Fruit fly (Drosophila melanogaster) Kc167 (cell line): ENCODE data around the gene CG33795.

Experiments used
- Myc ChIP-seq: fragments of >200 bp; optimal IDR thresholded peaks from 2 replicates; lab custom pipeline; 2017; ENCODE audit warnings: missing external identifiers
- Sin3A ChIP-seq: fragments of >200 bp; optimal IDR thresholded peaks from 2 replicates; lab custom pipeline; 2018; ENCODE audit warnings: missing external identifiers
- h ChIP-seq: fragments of >200 bp; optimal IDR thresholded peaks from 3 replicates; lab custom pipeline; 2018; ENCODE audit warnings: missing external identifiers
- insv ChIP-seq: fragments of >200 bp; optimal IDR thresholded peaks from 3 replicates; lab custom pipeline; 2018; ENCODE audit warnings: missing external identifiers
- psq ChIP-seq: fragments of >200 bp; optimal IDR thresholded peaks from 2 replicates; lab custom pipeline; 2017; ENCODE audit warnings: missing external identifiers
- ttk ChIP-seq: sonication (Bioruptor generic); optimal IDR thresholded peaks from 2 replicates; lab custom pipeline; 2017; ENCODE audit warnings: missing external identifiers

Gene CG33795

dm6 chr3L:16208053-16208838 lies 37.1 kb upstream of the CG33795 start:
- TF ChIP-seq Myc (lab: Kevin White, UChicago) (no peak), psq (lab: Kevin White, UChicago) (no peak), h (lab: Kevin White, UChicago) (no peak), Sin3A (no peak), ttk (lab: Kevin White, UChicago) (no peak), insv (lab: Kevin White, UChicago) (no peak)

DNA sequence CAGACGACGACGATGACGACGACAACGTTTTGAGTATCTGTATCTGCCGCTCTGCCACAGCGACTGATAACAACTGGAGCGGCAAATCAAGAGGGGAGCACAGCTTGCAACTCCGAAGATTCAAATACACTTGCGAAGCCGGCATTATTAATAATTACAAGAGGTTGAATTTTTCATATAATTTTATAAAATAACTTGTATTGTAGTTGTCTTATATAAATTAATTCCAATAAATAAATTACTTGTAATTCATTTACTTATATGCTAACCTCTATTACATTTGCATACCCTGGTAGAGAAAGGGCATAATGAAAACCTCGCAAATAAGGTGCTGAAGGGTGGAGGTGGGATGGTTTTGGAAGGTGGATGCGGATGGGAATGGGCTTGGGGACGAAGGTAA lies 32.9 kb upstream of the CG33795 start:
- TF ChIP-seq insv (lab: Kevin White, UChicago) (no peak), Sin3A (no peak), ttk (lab: Kevin White, UChicago) (no peak), psq (lab: Kevin White, UChicago) (no peak), Myc (lab: Kevin White, UChicago) (no peak), h (lab: Kevin White, UChicago) (no peak)

dm6 chr3L:16203236-16203635 lies 32.1 kb upstream of the CG33795 start:
- TF ChIP-seq h (lab: Kevin White, UChicago) (no peak), insv (lab: Kevin White, UChicago) (no peak), Myc (lab: Kevin White, UChicago) (no peak), psq (lab: Kevin White, UChicago) (no peak), Sin3A (no peak), ttk (lab: Kevin White, UChicago) (no peak)

DNA sequence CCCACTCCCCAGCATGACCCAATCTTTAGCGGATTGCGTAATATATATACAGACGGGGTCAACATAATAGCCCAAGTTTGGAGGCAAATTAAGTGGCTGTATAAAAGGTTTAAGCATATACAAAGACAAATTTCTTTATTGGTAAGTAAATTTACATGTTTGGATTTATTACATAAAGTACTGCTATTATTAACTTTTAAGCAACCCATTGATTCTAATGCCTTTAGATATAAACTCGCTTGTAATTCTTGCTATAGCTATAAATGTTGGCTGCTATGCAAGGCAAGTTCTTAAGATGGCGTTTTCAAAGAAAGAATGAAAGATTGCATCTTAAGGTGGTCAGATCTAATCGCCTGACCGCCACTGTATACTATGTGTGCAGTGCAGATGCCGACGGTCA lies 31.4 kb upstream of the CG33795 start:
- no peak for TF ChIP-seq ttk (lab: Kevin White, UChicago)
- TF ChIP-seq Sin3A, result no peak
- no peak for TF ChIP-seq insv (lab: Kevin White, UChicago)

DNA sequence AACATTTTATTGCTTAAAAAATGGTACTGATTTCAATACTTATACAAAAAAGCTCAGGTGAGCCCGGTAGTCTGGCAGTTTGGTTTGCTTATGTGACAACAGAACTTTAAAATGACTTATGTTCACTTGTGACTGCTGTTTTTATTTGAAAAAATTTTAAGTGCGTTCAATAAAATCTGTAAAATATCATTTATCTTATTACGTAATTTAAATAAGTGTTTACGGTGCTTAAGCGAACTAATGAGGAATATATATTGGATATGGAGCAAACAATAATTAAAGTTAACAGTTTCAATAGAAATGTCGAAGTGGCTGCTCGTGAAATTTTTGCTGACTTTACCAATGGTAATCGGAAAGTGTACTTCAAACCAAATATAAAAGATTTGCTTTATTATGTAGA lies 29.8 kb upstream of the CG33795 start, which contains the start of gene dls:
Gene dls, plus strand, starts transcription at position 301 of the 400 bp plus-strand sequence.
- TF ChIP-seq ttk (lab: Kevin White, UChicago) (no peak), psq (lab: Kevin White, UChicago) (no peak), Myc (lab: Kevin White, UChicago) (no peak), h (lab: Kevin White, UChicago) (no peak), insv (lab: Kevin White, UChicago) (no peak), Sin3A (no peak)

- TF ChIP-seq Myc (lab: Kevin White, UChicago), result no peak
- TF ChIP-seq psq (lab: Kevin White, UChicago), result no peak
- no peak for TF ChIP-seq ttk (lab: Kevin White, UChicago)
- TF ChIP-seq Sin3A, result no peak
- TF ChIP-seq insv (lab: Kevin White, UChicago), result no peak
- no peak for TF ChIP-seq h (lab: Kevin White, UChicago)
Observed at dm6 chr3L:16199929-16200328, 28.7 kb upstream of the CG33795 start, which contains the start of gene CG33689. Gene CG33689 (plus strand): TSS chr3L:16200229.

DNA sequence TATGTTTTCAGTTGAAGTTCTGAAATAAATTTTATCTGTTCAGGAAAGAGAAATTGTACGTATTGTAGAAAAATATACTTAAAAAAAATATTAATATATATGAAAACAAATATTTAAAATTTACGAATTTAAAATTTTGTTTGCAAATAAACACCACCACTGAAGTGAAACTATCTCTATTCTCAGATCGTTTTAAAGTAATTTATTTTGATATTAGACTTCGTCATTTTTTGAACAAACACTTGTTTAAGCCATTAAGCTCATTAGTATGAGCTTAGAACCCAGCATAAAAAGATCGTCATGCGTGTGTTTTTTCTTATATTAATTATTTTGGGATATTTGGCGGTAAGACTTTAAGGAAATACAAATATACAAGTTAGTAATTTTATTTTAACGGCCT lies 27.7 kb upstream of the CG33795 start, which contains the start of gene CG33688:
Gene CG33688, plus strand, starts transcription at position 301 of the 400 bp plus-strand sequence.
- TF ChIP-seq ttk (lab: Kevin White, UChicago), result no peak

- TF ChIP-seq psq (lab: Kevin White, UChicago) (no peak), insv (lab: Kevin White, UChicago) (no peak), ttk (lab: Kevin White, UChicago) (no peak), Sin3A (no peak), h (lab: Kevin White, UChicago) (no peak), Myc (lab: Kevin White, UChicago) (no peak)
Observed at dm6 chr3L:16197450-16197918, 26.3 kb upstream of the CG33795 start, which contains the start of gene CG33687. Gene CG33687 (plus strand): TSS chr3L:16197868.

- TF ChIP-seq h (lab: Kevin White, UChicago) (no peak), insv (lab: Kevin White, UChicago) (no peak), ttk (lab: Kevin White, UChicago) (no peak), psq (lab: Kevin White, UChicago) (no peak), Sin3A (no peak), Myc (lab: Kevin White, UChicago) (no peak)
Observed at dm6 chr3L:16196588-16197183, 25.5 kb upstream of the CG33795 start.

dm6 chr3L:16195476-16195958 lies 24.3 kb upstream of the CG33795 start:
- TF ChIP-seq Sin3A (no peak), ttk (lab: Kevin White, UChicago) (no peak), Myc (lab: Kevin White, UChicago) (no peak), psq (lab: Kevin White, UChicago) (no peak), h (lab: Kevin White, UChicago) (no peak), insv (lab: Kevin White, UChicago) (no peak)

DNA sequence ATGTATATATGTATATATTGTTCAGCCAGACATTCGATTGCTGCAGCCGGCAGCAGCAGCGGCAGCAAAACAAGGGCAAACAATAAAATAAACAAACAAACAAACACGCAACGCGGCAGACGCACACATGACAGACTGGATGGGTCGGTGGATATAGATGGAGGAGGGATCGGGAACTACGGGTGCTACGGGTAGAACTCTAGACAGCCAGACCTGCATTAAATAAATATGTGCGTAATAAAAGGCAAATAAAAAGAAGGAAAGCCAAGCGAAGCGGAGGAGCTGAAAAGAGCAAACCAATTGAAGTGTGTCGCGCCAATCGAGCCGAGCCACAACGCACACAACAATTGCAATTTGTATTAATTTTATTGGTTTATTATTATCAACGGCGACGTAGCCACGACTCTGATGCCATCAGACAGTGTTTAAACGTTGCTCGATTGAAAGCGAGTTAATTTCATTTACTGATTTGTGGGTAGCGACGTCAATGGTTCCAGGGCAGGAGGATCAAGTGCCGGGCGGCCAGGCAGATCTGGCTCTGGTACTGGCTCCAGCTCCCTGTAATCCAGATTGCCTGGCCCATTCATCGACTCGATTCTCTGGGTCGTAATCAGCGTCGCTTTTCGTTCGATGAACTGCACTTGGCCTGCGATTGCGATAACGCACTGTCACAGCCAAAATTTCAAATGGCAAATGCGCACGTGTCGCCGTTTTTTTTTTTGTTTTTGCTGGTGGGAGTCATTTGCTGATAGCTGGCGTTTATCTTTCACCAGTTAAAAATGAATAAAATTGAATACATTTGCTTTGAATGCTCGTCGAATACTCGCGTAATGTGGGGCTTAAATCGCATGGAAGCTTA lies 22.9 kb upstream of the CG33795 start:
- TF ChIP-seq Sin3A (no peak), ttk (lab: Kevin White, UChicago) (no peak), psq (lab: Kevin White, UChicago) (no peak), h (lab: Kevin White, UChicago) (no peak), Myc (lab: Kevin White, UChicago) (no peak), insv (lab: Kevin White, UChicago) (no peak)
